Worm (Caenorhabditis elegans): ENCODE data around the gene ttr-41.

ce11 chrII:4747063-4747462 is 19.4 kb upstream of the ttr-41 start:
- no peak for TF ChIP-seq fos-1 (tag; optimal IDR thresholded peaks at IDR 0.05)
- TF ChIP-seq nhr-11 (tag; optimal IDR thresholded peaks at IDR 0.05): no peak
- no peak for TF ChIP-seq lir-3 (tag; optimal IDR thresholded peaks at IDR 0.05; ENCODE audit: poor library complexity)
- TF ChIP-seq egl-27 (tag; optimal IDR thresholded peaks at IDR 0.05): no peak
- TF ChIP-seq lsy-2 (tag; optimal IDR thresholded peaks at IDR 0.05): no peak
- TF ChIP-seq nhr-28 (tag; optimal IDR thresholded peaks at IDR 0.05): no peak
- no peak for TF ChIP-seq nhr-237 (tag; optimal IDR thresholded peaks at IDR 0.05)
- TF ChIP-seq aha-1 (tag; optimal IDR thresholded peaks at IDR 0.05): no peak
- no peak for TF ChIP-seq zip-4 (GFP tag; optimal IDR thresholded peaks at IDR 0.05)

Data from whole organism, L1 larva.